Fruit fly (Drosophila melanogaster): ENCODE measurements around the gene CG10969.

The CG10969 gene

DNA sequence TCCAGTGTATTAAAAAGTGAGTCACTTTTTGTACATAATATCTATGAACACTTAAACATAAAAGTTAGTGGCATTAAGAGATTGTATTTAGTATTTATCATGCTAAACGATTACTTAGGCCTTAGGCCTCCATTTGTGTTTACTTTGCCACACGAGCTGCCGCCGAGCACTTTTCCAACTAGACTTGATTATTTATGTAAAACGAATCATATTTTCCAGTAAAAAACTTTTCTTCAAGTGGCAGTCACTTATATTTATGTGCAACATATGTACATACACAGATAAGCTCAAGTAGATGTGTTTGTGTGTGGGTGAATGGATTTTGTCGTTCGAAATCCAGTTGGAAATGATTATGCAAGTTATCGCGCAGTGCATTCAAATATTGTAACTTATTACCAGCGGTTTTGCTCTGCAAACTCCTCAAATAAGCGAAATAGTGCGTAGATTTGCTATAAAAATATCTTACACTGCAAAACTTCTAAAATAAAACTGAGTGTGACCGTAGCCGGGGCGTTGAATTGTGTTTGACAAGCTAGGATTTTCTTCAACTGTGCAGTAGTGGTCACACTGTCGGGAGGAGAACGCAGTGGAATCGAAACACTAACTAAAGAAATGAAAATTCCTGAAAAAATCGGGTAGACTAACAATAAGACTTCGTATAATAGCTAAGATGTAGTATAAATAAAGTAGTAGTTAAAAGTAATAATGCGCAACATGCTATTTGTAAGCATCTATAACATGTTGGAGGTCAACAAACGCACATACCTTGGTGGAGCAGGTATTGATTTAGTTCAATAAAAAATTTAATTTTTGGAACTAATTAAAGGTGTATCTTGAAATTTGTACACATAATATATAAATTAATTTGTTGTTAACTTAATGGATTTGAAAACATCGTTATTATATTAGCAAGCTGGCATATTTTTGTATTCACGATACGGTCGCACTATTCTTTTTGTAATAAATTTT lies 31.0 kb downstream of the CG10969 start, which contains the start of the genes Klc and CG10984 (continued):
- TF ChIP-seq D19A (tag; optimal IDR thresholded peaks at IDR 0.05) (peak; percentile 69), CG3995 (GFP tag; optimal IDR thresholded peaks at IDR 0.05) (no peak), usp (GFP tag; optimal IDR thresholded peaks at IDR 0.05) (no peak), pan (optimal IDR thresholded peaks at IDR 0.05) (no peak), pan (GFP tag; optimal IDR thresholded peaks at IDR 0.05 in 1 of 2, IDR thresholded peaks at IDR 0.05 in 1 of 2) (peak in 1 of 2 experiments; percentile 79), toy (GFP tag; IDR thresholded peaks at IDR 0.05) (no peak), Sry-β (GFP tag; optimal IDR thresholded peaks at IDR 0.05) (no peak), Elba2 (GFP tag; optimal IDR thresholded peaks at IDR 0.05) (peak; percentile 38), Rx (GFP tag; IDR thresholded peaks at IDR 0.05) (no peak), Xbp1 (GFP tag; optimal IDR thresholded peaks at IDR 0.05) (peak; percentile 60), CG7839 (tag; optimal IDR thresholded peaks at IDR 0.05) (no peak), Scr (GFP tag; IDR thresholded peaks at IDR 0.05; ENCODE audit: partially characterized antibody) (no peak), gro (GFP tag; optimal IDR thresholded peaks at IDR 0.05) (peak; percentile 64), so (GFP tag; IDR thresholded peaks at IDR 0.05) (no peak), unpg (GFP tag; optimal IDR thresholded peaks at IDR 0.05) (peak; percentile 55), Usf (GFP tag; optimal IDR thresholded peaks at IDR 0.05) (no peak), CG7745 (tag; optimal IDR thresholded peaks at IDR 0.05) (no peak), CG11723 (GFP tag; optimal IDR thresholded peaks at IDR 0.05) (no peak), CG16815 (GFP tag; optimal IDR thresholded peaks at IDR 0.05) (peak; percentile 18), HLH54F (GFP tag; optimal IDR thresholded peaks at IDR 0.05) (peak; percentile 47), bbx (GFP tag; IDR thresholded peaks at IDR 0.05; ENCODE audit: partially characterized antibody) (no peak), sens (GFP tag) (peak; percentile 91), Doc3 (GFP tag; IDR thresholded peaks at IDR 0.05; ENCODE audit: partially characterized antibody) (no peak), psq (GFP tag; optimal IDR thresholded peaks at IDR 0.05) (no peak), CG12236 (GFP tag; optimal IDR thresholded peaks at IDR 0.05) (peak; percentile 19), Fer2 (tag; optimal IDR thresholded peaks at IDR 0.05) (no peak), croc (GFP tag; conservative IDR thresholded peaks at IDR 0.05) (no peak), MTF-1 (GFP tag; optimal IDR thresholded peaks at IDR 0.05; ENCODE audit: borderline replicate concordance) (no peak), CG2116 (GFP tag; optimal IDR thresholded peaks at IDR 0.05) (peak; percentile 21), Gsc (GFP tag; IDR thresholded peaks at IDR 0.05) (no peak), CG18619 (GFP tag; optimal IDR thresholded peaks at IDR 0.05) (peak; percentile 45), CG31365 (tag; optimal IDR thresholded peaks at IDR 0.05) (no peak), C15 (GFP tag; IDR thresholded peaks at IDR 0.05) (no peak), CG10267 (tag; optimal IDR thresholded peaks at IDR 0.05) (peak; percentile 42), esg (GFP tag; conservative IDR thresholded peaks at IDR 0.05) (peak; percentile 72), ato (GFP tag; IDR thresholded peaks at IDR 0.05; ENCODE audit: partially characterized antibody) (no peak), CG17186 (GFP tag; optimal IDR thresholded peaks at IDR 0.05) (no peak), Max (GFP tag; optimal IDR thresholded peaks at IDR 0.05) (peak; percentile 51), pho (GFP tag; optimal IDR thresholded peaks at IDR 0.05) (peak; percentile 50), CG12299 (tag; optimal IDR thresholded peaks at IDR 0.05) (peak; percentile 2), CG17612 (GFP tag; IDR thresholded peaks at IDR 0.05) (no peak), kah (GFP tag; optimal IDR thresholded peaks at IDR 0.05) (no peak), slp2 (GFP tag; optimal IDR thresholded peaks at IDR 0.05) (peak; percentile 43), Fer3 (tag; optimal IDR thresholded peaks at IDR 0.05) (peak; percentile 28), Mrtf (GFP tag; IDR thresholded peaks at IDR 0.05) (no peak), tup (GFP tag; optimal IDR thresholded peaks at IDR 0.05) (no peak), repo (GFP tag; optimal IDR thresholded peaks at IDR 0.05) (peak; percentile 34), H2.0 (GFP tag; IDR thresholded peaks at IDR 0.05) (peak; percentile 67), schlank (tag; optimal IDR thresholded peaks at IDR 0.05) (no peak)
